Worm (Caenorhabditis elegans) whole organism, L4 larva: ENCODE data around the gene F42G4.6.

Source experiments
- F44E2.7 ChIP-seq: fragments of 200-800 bp; sonication (Bioruptor generic); IDR thresholded peaks from 2 replicates; pipeline ENCODE4 v2.1.2; 2022; ENCODE audit warnings: missing genetic modification characterization, missing compliant biosample characterization
- R02D3.7 ChIP-seq: fragments of 150-350 bp; sonication (generic microtip); optimal IDR thresholded peaks from 3 replicates; lab custom pipeline; 2014; ENCODE audit warnings: missing biosample characterization, missing genetic modification characterization
- Y48G9A.11 ChIP-seq: fragments of 200-800 bp; sonication (Bioruptor generic); IDR thresholded peaks from 2 replicates; pipeline ENCODE4 v1.3.6; 2022; ENCODE audit warnings: missing genetic modification reagents, missing genetic modification characterization, missing compliant biosample characterization
- Y5F2A.4 ChIP-seq: fragments of 200-800 bp; sonication (Bioruptor generic); optimal IDR thresholded peaks from 2 replicates; lab custom pipeline; 2018; ENCODE audit warnings: mild to moderate bottlenecking, missing genetic modification characterization, missing compliant biosample characterization
- Y75B8A.6 ChIP-seq: fragments of 200-800 bp; sonication (Bioruptor generic); IDR thresholded peaks from 2 replicates; pipeline ENCODE4 v1.3.6; 2022; ENCODE audit warnings: missing genetic modification reagents, missing genetic modification characterization, missing compliant biosample characterization
- ZK337.2 ChIP-seq: fragments of 200-800 bp; sonication (Bioruptor generic); IDR thresholded peaks from 2 replicates; pipeline ENCODE4 v1.3.6; 2022; ENCODE audit warnings: missing genetic modification reagents, missing genetic modification characterization, missing compliant biosample characterization
- ama-1 ChIP-seq: fragments of 150-350 bp; optimal IDR thresholded peaks from 2 replicates; lab custom pipeline; 2014; ENCODE audit warnings: inconsistent platforms, mixed read lengths
- arid-1 ChIP-seq: fragments of 200-800 bp; sonication (Bioruptor generic); conservative IDR thresholded peaks from 2 replicates; pipeline ENCODE4 v1.3.6; 2022; ENCODE audit warnings: missing genetic modification reagents, missing genetic modification characterization, missing compliant biosample characterization
- ceh-32 ChIP-seq: sonication (generic microtip); optimal IDR thresholded peaks from 2 replicates; lab custom pipeline; 2016; ENCODE audit warnings: mild to moderate bottlenecking, missing genetic modification characterization, missing compliant biosample characterization; ENCODE audit not compliant: poor library complexity
- ceh-44 ChIP-seq: fragments of 200-800 bp; sonication (Bioruptor generic); IDR thresholded peaks from 2 replicates; pipeline ENCODE4 v1.3.6; 2022; ENCODE audit warnings: missing genetic modification reagents, missing genetic modification characterization, missing compliant biosample characterization
- cey-2 ChIP-seq: sonication (generic microtip); optimal IDR thresholded peaks from 3 replicates; lab custom pipeline; 2017; ENCODE audit warnings: missing genetic modification characterization, mild to moderate bottlenecking, missing compliant biosample characterization, antibody characterized with exemption, borderline replicate concordance; ENCODE audit not compliant: insufficient read depth
- daf-8 ChIP-seq: fragments of 200-800 bp; sonication (Bioruptor generic); IDR thresholded peaks from 2 replicates; pipeline ENCODE4 v1.3.6; 2022; ENCODE audit warnings: missing genetic modification characterization, missing compliant biosample characterization
- dmd-8 ChIP-seq: fragments of 200-800 bp; sonication (Bioruptor generic); IDR thresholded peaks from 2 replicates; pipeline ENCODE4 v1.3.6; 2022; ENCODE audit warnings: missing genetic modification characterization, missing compliant biosample characterization
- dpl-1 ChIP-seq: fragments of 150-350 bp; optimal IDR thresholded peaks from 2 replicates; lab custom pipeline; 2014; ENCODE audit warnings: missing biosample characterization, missing genetic modification reagents, missing genetic modification characterization
- duxl-1 ChIP-seq: sonication (generic microtip); optimal IDR thresholded peaks from 2 replicates; lab custom pipeline; 2016; ENCODE audit warnings: mild to moderate bottlenecking, missing genetic modification characterization, moderate library complexity, missing compliant biosample characterization; ENCODE audit not compliant: poor library complexity
- dve-1 ChIP-seq: sonication (generic microtip); optimal IDR thresholded peaks from 2 replicates; lab custom pipeline; 2017; ENCODE audit warnings: antibody characterized with exemption, mild to moderate bottlenecking, missing genetic modification characterization, missing compliant biosample characterization; ENCODE audit not compliant: insufficient read depth
- egl-27 ChIP-seq: sonication (generic microtip); optimal IDR thresholded peaks from 3 replicates; lab custom pipeline; 2017; ENCODE audit warnings: missing biosample characterization, missing genetic modification reagents, missing genetic modification characterization
- fkh-10 ChIP-seq: fragments of 150-350 bp; optimal IDR thresholded peaks from 2 replicates; lab custom pipeline; 2014; ENCODE audit warnings: missing biosample characterization, missing genetic modification reagents, missing genetic modification characterization
- gei-8 ChIP-seq: fragments of 200-800 bp; sonication (Bioruptor generic); optimal IDR thresholded peaks from 2 replicates; lab custom pipeline; 2018; ENCODE audit warnings: mild to moderate bottlenecking, missing genetic modification characterization, missing compliant biosample characterization
- hif-1 ChIP-seq, 2 experiments: sonication (generic microtip); optimal IDR thresholded peaks; 2 replicates each; lab custom pipeline; 2016 to 2017; ENCODE audit warnings: missing compliant biosample characterization in 2 of 2, missing genetic modification characterization in 2 of 2, missing genetic modification reagents in 2 of 2, missing genotype in 2 of 2, mild to moderate bottlenecking in 1 of 2
- hlh-30 ChIP-seq: sonication (generic microtip); optimal IDR thresholded peaks from 2 replicates; lab custom pipeline; 2017; ENCODE audit warnings: antibody characterized with exemption, mild to moderate bottlenecking, missing genetic modification characterization, missing compliant biosample characterization; ENCODE audit not compliant: insufficient read depth
- jun-1 ChIP-seq: fragments of 150-350 bp; optimal IDR thresholded peaks from 2 replicates; lab custom pipeline; 2014; ENCODE audit warnings: missing biosample characterization, missing genetic modification reagents, missing genetic modification characterization
- lin-1 ChIP-seq: fragments of 200-800 bp; sonication (Bioruptor generic); IDR thresholded peaks from 2 replicates; pipeline ENCODE4 v1.3.6; 2022; ENCODE audit warnings: missing genetic modification reagents, missing genetic modification characterization, missing compliant biosample characterization
- lin-13 ChIP-seq: fragments of 150-350 bp; optimal IDR thresholded peaks from 2 replicates; lab custom pipeline; 2014; ENCODE audit warnings: missing biosample characterization, missing genetic modification reagents, missing genetic modification characterization
- lin-38 ChIP-seq: fragments of 200-800 bp; sonication (Bioruptor generic); IDR thresholded peaks from 2 replicates; pipeline ENCODE4 v1.3.6; 2022; ENCODE audit warnings: missing genetic modification reagents, missing genetic modification characterization, missing compliant biosample characterization
- lin-39 ChIP-seq: fragments of 150-350 bp; optimal IDR thresholded peaks from 2 replicates; lab custom pipeline; 2014; ENCODE audit warnings: missing biosample characterization, missing genetic modification reagents, missing genetic modification characterization
- lir-3 ChIP-seq: sonication (generic microtip); optimal IDR thresholded peaks from 2 replicates; lab custom pipeline; 2016; ENCODE audit warnings: mild to moderate bottlenecking, missing genetic modification characterization, missing compliant biosample characterization
- madf-5 ChIP-seq, 2 experiments: fragments of 200-800 bp; sonication (Bioruptor generic); IDR thresholded peaks; 2 replicates each; pipeline ENCODE4 v1.3.6; 2022; ENCODE audit warnings: missing compliant biosample characterization in 2 of 2, missing genetic modification characterization in 2 of 2
- mdt-29 ChIP-seq: fragments of 200-800 bp; sonication (Bioruptor generic); IDR thresholded peaks from 2 replicates; pipeline ENCODE4 v1.3.6; 2022; ENCODE audit warnings: missing genetic modification reagents, missing genetic modification characterization, missing compliant biosample characterization
- mep-1 ChIP-seq: fragments of 150-350 bp; sonication (generic microtip); optimal IDR thresholded peaks from 3 replicates; lab custom pipeline; 2014; ENCODE audit warnings: missing biosample characterization, missing genetic modification characterization
- mxl-2 ChIP-seq: fragments of 200-800 bp; sonication (Bioruptor generic); conservative IDR thresholded peaks from 2 replicates; pipeline ENCODE4 v1.3.6; 2022; ENCODE audit warnings: missing genetic modification reagents, missing genetic modification characterization, missing compliant biosample characterization
- nhr-10 ChIP-seq: fragments of 150-350 bp; optimal IDR thresholded peaks from 2 replicates; lab custom pipeline; 2014; ENCODE audit warnings: missing biosample characterization, missing genetic modification characterization
- nhr-102 ChIP-seq: sonication (generic microtip); optimal IDR thresholded peaks from 2 replicates; lab custom pipeline; 2016; ENCODE audit warnings: mild to moderate bottlenecking, missing genetic modification characterization, moderate library complexity, missing compliant biosample characterization
- nhr-25 ChIP-seq: sonication (generic microtip); optimal IDR thresholded peaks from 2 replicates; lab custom pipeline; 2017; ENCODE audit warnings: missing genetic modification characterization, mild to moderate bottlenecking, missing compliant biosample characterization, antibody characterized with exemption, moderate library complexity, borderline replicate concordance; ENCODE audit not compliant: insufficient read depth
- nhr-28 ChIP-seq: fragments of 150-350 bp; optimal IDR thresholded peaks from 2 replicates; lab custom pipeline; 2014; ENCODE audit warnings: missing biosample characterization, missing genetic modification characterization
- nhr-41 ChIP-seq: fragments of 200-800 bp; sonication (Bioruptor generic); IDR thresholded peaks from 2 replicates; pipeline ENCODE4 v1.3.6; 2022; ENCODE audit warnings: missing genetic modification reagents, missing genetic modification characterization, missing compliant biosample characterization
- nhr-42 ChIP-seq: fragments of 200-800 bp; sonication (Bioruptor generic); IDR thresholded peaks from 2 replicates; pipeline ENCODE4 v1.3.6; 2022; ENCODE audit warnings: missing genetic modification characterization, missing compliant biosample characterization
- pha-4 ChIP-seq, 2 experiments: fragments of 150-350 bp in 1 of 2; fragments of 200-800 bp in 1 of 2; sonication (Bioruptor generic) in 1 of 2; IDR thresholded peaks in 1 of 2; optimal IDR thresholded peaks in 1 of 2; 2 replicates each; pipeline versions ENCODE4 v1.3.6 to Lab custom; 2014 to 2022; ENCODE audit warnings: missing genetic modification characterization in 2 of 2, missing genetic modification reagents in 2 of 2, missing biosample characterization in 1 of 2, missing compliant biosample characterization in 1 of 2
- php-3 ChIP-seq: fragments of 200-800 bp; sonication (Bioruptor generic); IDR thresholded peaks from 2 replicates; pipeline ENCODE4 v1.3.6; 2022; ENCODE audit warnings: missing genetic modification reagents, missing genetic modification characterization, missing compliant biosample characterization
- pqm-1 ChIP-seq: sonication (generic microtip); optimal IDR thresholded peaks from 2 replicates; lab custom pipeline; 2017; ENCODE audit warnings: missing biosample characterization, missing genetic modification characterization
- sdz-12 ChIP-seq: fragments of 200-800 bp; sonication (Bioruptor generic); optimal IDR thresholded peaks from 2 replicates; lab custom pipeline; 2018; ENCODE audit warnings: mild to moderate bottlenecking, missing genetic modification characterization, missing compliant biosample characterization
- snpc-1.2 ChIP-seq: fragments of 200-800 bp; sonication (Bioruptor generic); IDR thresholded peaks from 2 replicates; pipeline ENCODE4 v1.3.6; 2022; ENCODE audit warnings: missing genetic modification reagents, missing genetic modification characterization, missing compliant biosample characterization
- snpc-4 ChIP-seq: fragments of 150-350 bp; optimal IDR thresholded peaks from 2 replicates; lab custom pipeline; 2014; ENCODE audit warnings: missing biosample characterization, missing genetic modification characterization
- tag-97 ChIP-seq: fragments of 200-800 bp; sonication (Bioruptor generic); IDR thresholded peaks from 2 replicates; pipeline ENCODE4 v1.3.6; 2022; ENCODE audit warnings: missing genetic modification characterization, missing compliant biosample characterization
- unc-130 ChIP-seq: sonication (generic microtip); optimal IDR thresholded peaks from 2 replicates; lab custom pipeline; 2016; ENCODE audit warnings: missing genetic modification reagents, missing genetic modification characterization, missing compliant biosample characterization
- unc-39 ChIP-seq: sonication (generic microtip); optimal IDR thresholded peaks from 2 replicates; lab custom pipeline; 2017; ENCODE audit warnings: missing biosample characterization, missing genetic modification characterization
- unc-62 ChIP-seq, 3 experiments: fragments of 150-350 bp in 1 of 3; sonication (generic microtip); optimal IDR thresholded peaks in 2 of 3; peaks in 1 of 3; 1 replicate in 1 of 3; 2 replicates in 2 of 3; lab custom pipeline; 2014 to 2017; ENCODE audit warnings: missing biosample characterization in 3 of 3, missing genetic modification characterization in 3 of 3, missing genetic modification reagents in 3 of 3, missing genotype in 1 of 3
- zag-1 ChIP-seq: fragments of 150-350 bp; optimal IDR thresholded peaks from 2 replicates; lab custom pipeline; 2014; ENCODE audit warnings: missing biosample characterization, missing genetic modification characterization
- zfp-2 ChIP-seq: sonication (generic microtip); optimal IDR thresholded peaks from 2 replicates; lab custom pipeline; 2016; ENCODE audit warnings: mild to moderate bottlenecking, missing genetic modification characterization, missing compliant biosample characterization
- ztf-7 ChIP-seq: fragments of 150-350 bp; optimal IDR thresholded peaks from 2 replicates; lab custom pipeline; 2014; ENCODE audit warnings: missing biosample characterization, missing genetic modification characterization

F42G4.6 gene

ce11 chrII:13073102-13073501 lies 6.1 kb upstream of the F42G4.6 start, which contains the start of gene F42G4.5:
F42G4.5 (plus strand) TSS chrII:13073480.
- TF ChIP-seq lin-1 = no peak
- TF ChIP-seq nhr-28 (tag; lab: Kevin White, UChicago) = peak; percentile 94
- no peak for TF ChIP-seq unc-130
- peak; percentile 98 for TF ChIP-seq nhr-41 (GFP tag; lab: Robert Waterston, UW)
- TF ChIP-seq snpc-1.2 (GFP tag; lab: Robert Waterston, UW) = no peak
- TF ChIP-seq unc-62 (GFP tag; optimal IDR thresholded peaks at IDR 0.05 in 1 of 2; lab: Kevin White, UChicago) = no peak
- no peak for TF ChIP-seq unc-62 (tag; optimal IDR thresholded peaks at IDR 0.05; lab: Kevin White, UChicago)
- no peak for TF ChIP-seq R02D3.7
- TF ChIP-seq jun-1 = no peak
- TF ChIP-seq zag-1 (tag; lab: Kevin White, UChicago) = no peak
- TF ChIP-seq ceh-32 (tag; lab: Kevin White, UChicago) = no peak
- no peak for TF ChIP-seq arid-1 (GFP tag; lab: Robert Waterston, UW)
- no peak for TF ChIP-seq nhr-10 (tag; lab: Kevin White, UChicago)
- no peak for TF ChIP-seq lin-13
- TF ChIP-seq zfp-2 (tag; lab: Kevin White, UChicago) = no peak
- no peak for TF ChIP-seq egl-27
- TF ChIP-seq cey-2 (tag; lab: Kevin White, UChicago) = no peak
- TF ChIP-seq dve-1 (tag; lab: Kevin White, UChicago) = peak; percentile 69
- no peak for TF ChIP-seq tag-97
- no peak for TF ChIP-seq nhr-25
- TF ChIP-seq nhr-42 = no peak
- TF ChIP-seq ZK337.2 (GFP tag; lab: Robert Waterston, UW) = no peak
- TF ChIP-seq hlh-30 (tag; lab: Kevin White, UChicago) = peak; percentile 50
- TF ChIP-seq fkh-10 (GFP tag; lab: Kevin White, UChicago) = no peak
- TF ChIP-seq dmd-8 (GFP tag; lab: Robert Waterston, UW) = no peak
- TF ChIP-seq Y75B8A.6 (GFP tag; lab: Robert Waterston, UW) = no peak
- TF ChIP-seq pha-4 (GFP tag; IDR thresholded peaks at IDR 0.05; lab: Robert Waterston, UW) = no peak
- no peak for TF ChIP-seq pha-4 (tag; optimal IDR thresholded peaks at IDR 0.05; lab: Kevin White, UChicago)
- no peak for TF ChIP-seq nhr-102 (tag; lab: Kevin White, UChicago)
- TF ChIP-seq lin-38 (GFP tag; lab: Robert Waterston, UW) = no peak
- no peak for TF ChIP-seq lir-3 (tag; lab: Kevin White, UChicago)
- TF ChIP-seq daf-8 (GFP tag; lab: Robert Waterston, UW) = no peak
- TF ChIP-seq duxl-1 (tag; lab: Kevin White, UChicago) = no peak
- TF ChIP-seq ama-1 (lab: Kevin White, UChicago) = no peak
- no peak for TF ChIP-seq dpl-1
- no peak for TF ChIP-seq ceh-44
- no peak for TF ChIP-seq hif-1 (tag; optimal IDR thresholded peaks at IDR 0.05; lab: Kevin White, UChicago)
- peak; percentile 97 for TF ChIP-seq pqm-1 (tag; lab: Kevin White, UChicago)
- TF ChIP-seq ztf-7 (tag; lab: Kevin White, UChicago) = no peak
- TF ChIP-seq unc-39 (tag; lab: Kevin White, UChicago) = no peak
- TF ChIP-seq mep-1 (tag; lab: Kevin White, UChicago) = no peak
- TF ChIP-seq snpc-4 = no peak
- no peak for TF ChIP-seq sdz-12 (GFP tag; lab: Kevin White, UChicago)
- no peak for TF ChIP-seq mdt-29 (GFP tag; lab: Robert Waterston, UW)
- TF ChIP-seq php-3 (GFP tag; lab: Robert Waterston, UW) = peak; percentile 51; the same call in 1 of the 2 replicates
- no peak for TF ChIP-seq gei-8 (GFP tag; lab: Kevin White, UChicago)
- no peak for TF ChIP-seq madf-5 (GFP tag; IDR thresholded peaks at IDR 0.05; lab: Robert Waterston, UW)
- no peak for TF ChIP-seq mxl-2
- TF ChIP-seq Y5F2A.4 = no peak
- no peak for TF ChIP-seq lin-39
- TF ChIP-seq F44E2.7 (GFP tag; lab: Robert Waterston, UW) = no peak
- no peak for TF ChIP-seq Y48G9A.11 (GFP tag; lab: Robert Waterston, UW)
